Fruit fly (Drosophila melanogaster): Measurements from ENCODE around the gene ND-ACP.
A peak's percentile ranks its signal among the peaks of the same experiment; 100 is the strongest.

ND-ACP gene

dm6 chr3L:1295693-1296092, 34.1 kb upstream of the ND-ACP start, which contains the start of gene Rabex-5 (continued):
- no peak for TF ChIP-seq Ets96B (tag; optimal IDR thresholded peaks at IDR 0.05)
- peak; percentile 19 for TF ChIP-seq cyc (GFP tag; optimal IDR thresholded peaks at IDR 0.05)
- no peak for TF ChIP-seq fkh (GFP tag; optimal IDR thresholded peaks at IDR 0.05)
- no peak for TF ChIP-seq Blimp-1 (GFP tag; optimal IDR thresholded peaks at IDR 0.05)
- TF ChIP-seq CG9139 (GFP tag; optimal IDR thresholded peaks at IDR 0.05), result no peak
- no peak for TF ChIP-seq fd85E (GFP tag; optimal IDR thresholded peaks at IDR 0.05)
- TF ChIP-seq Met (GFP tag; optimal IDR thresholded peaks at IDR 0.05), result no peak
- TF ChIP-seq vri (GFP tag; optimal IDR thresholded peaks at IDR 0.05), result no peak
- no peak for TF ChIP-seq CG6276 (GFP tag; optimal IDR thresholded peaks at IDR 0.05)
- peak; percentile 35 for TF ChIP-seq Hr39 (GFP tag; optimal IDR thresholded peaks at IDR 0.05)
- no peak for TF ChIP-seq Sox15 (GFP tag; optimal IDR thresholded peaks at IDR 0.05)
- no peak for TF ChIP-seq CG3919 (GFP tag; optimal IDR thresholded peaks at IDR 0.05)
- no peak for TF ChIP-seq CG34406 (GFP tag; optimal IDR thresholded peaks at IDR 0.05)
- peak; percentile 43 for TF ChIP-seq CG6808 (GFP tag; optimal IDR thresholded peaks at IDR 0.05)
- no peak for TF ChIP-seq Hr38 (GFP tag; optimal IDR thresholded peaks at IDR 0.05)

- TF ChIP-seq esn (GFP tag; optimal IDR thresholded peaks at IDR 0.05), result peak; percentile 16
- TF ChIP-seq acj6 (GFP tag; optimal IDR thresholded peaks at IDR 0.05), result no peak
- TF ChIP-seq Eip78C (GFP tag), result no peak
- no peak for TF ChIP-seq CG6276 (GFP tag; optimal IDR thresholded peaks at IDR 0.05)
- no peak for TF ChIP-seq dac (GFP tag; optimal IDR thresholded peaks at IDR 0.05)
- no peak for TF ChIP-seq achi (GFP tag; optimal IDR thresholded peaks at IDR 0.05)
- TF ChIP-seq Hr38 (GFP tag; optimal IDR thresholded peaks at IDR 0.05), result no peak
- TF ChIP-seq Met (GFP tag; optimal IDR thresholded peaks at IDR 0.05), result no peak
- no peak for TF ChIP-seq CG11902 (GFP tag; optimal IDR thresholded peaks at IDR 0.05)
- TF ChIP-seq CG32006 (GFP tag; optimal IDR thresholded peaks at IDR 0.05), result no peak
- TF ChIP-seq Eip75B (GFP tag; optimal IDR thresholded peaks at IDR 0.05), result no peak
- no peak for TF ChIP-seq net (GFP tag; optimal IDR thresholded peaks at IDR 0.05)
- TF ChIP-seq fd59A (GFP tag; optimal IDR thresholded peaks at IDR 0.05), result no peak
- no peak for TF ChIP-seq CG11762 (GFP tag; optimal IDR thresholded peaks at IDR 0.05; ENCODE audit: insufficient read depth)
- no peak for TF ChIP-seq CG31627 (GFP tag; optimal IDR thresholded peaks at IDR 0.05)
- TF ChIP-seq dsx (GFP tag; optimal IDR thresholded peaks at IDR 0.05; ENCODE audit: poor library complexity, severe bottlenecking), result no peak
- TF ChIP-seq CG11294 (GFP tag; IDR thresholded peaks at IDR 0.05), result no peak
- no peak for TF ChIP-seq CG6792 (GFP tag; optimal IDR thresholded peaks at IDR 0.05)
- TF ChIP-seq Hr4 (GFP tag; optimal IDR thresholded peaks at IDR 0.05), result no peak
- peak; percentile 8 for TF ChIP-seq topi (GFP tag; optimal IDR thresholded peaks at IDR 0.05)
- TF ChIP-seq svp (GFP tag), result peak; percentile 90
- no peak for TF ChIP-seq Blimp-1 (GFP tag; optimal IDR thresholded peaks at IDR 0.05)
- TF ChIP-seq eg (GFP tag; IDR thresholded peaks at IDR 0.05), result peak; percentile 38; the same call in 1 of the 3 replicates
- no peak for TF ChIP-seq Eip93F (GFP tag; optimal IDR thresholded peaks at IDR 0.05)
- no peak for TF ChIP-seq pdm3 (GFP tag; optimal IDR thresholded peaks at IDR 0.05)
- TF ChIP-seq CG8319 (GFP tag; optimal IDR thresholded peaks at IDR 0.05), result no peak
- no peak for TF ChIP-seq CG7368 (GFP tag; optimal IDR thresholded peaks at IDR 0.05)
- no peak for TF ChIP-seq cyc (GFP tag; optimal IDR thresholded peaks at IDR 0.05)
- no peak for TF ChIP-seq fd85E (GFP tag; optimal IDR thresholded peaks at IDR 0.05)
- TF ChIP-seq CG8632 (GFP tag; optimal IDR thresholded peaks at IDR 0.05), result no peak
- no peak for TF ChIP-seq Ets96B (tag; optimal IDR thresholded peaks at IDR 0.05)
- no peak for TF ChIP-seq CG3919 (GFP tag; optimal IDR thresholded peaks at IDR 0.05)
- TF ChIP-seq CG3032 (tag; optimal IDR thresholded peaks at IDR 0.05), result no peak
- TF ChIP-seq CG4318 (GFP tag; optimal IDR thresholded peaks at IDR 0.05), result no peak
- no peak for TF ChIP-seq CG10669 (GFP tag; optimal IDR thresholded peaks at IDR 0.05)
- TF ChIP-seq CG1621 (tag; optimal IDR thresholded peaks at IDR 0.05), result peak; percentile 38
- TF ChIP-seq CG6163 (GFP tag; IDR thresholded peaks at IDR 0.05), result no peak
- TF ChIP-seq ss (GFP tag; optimal IDR thresholded peaks at IDR 0.05), result no peak
- peak; percentile 4 for TF ChIP-seq Sox14 (GFP tag; optimal IDR thresholded peaks at IDR 0.05)
- no peak for TF ChIP-seq CG8119 (GFP tag; IDR thresholded peaks at IDR 0.05)
- TF ChIP-seq CG10631 (GFP tag; optimal IDR thresholded peaks at IDR 0.05), result no peak
- TF ChIP-seq Ets21C (GFP tag; optimal IDR thresholded peaks at IDR 0.05), result no peak
- no peak; the same call in 1 of the 2 replicates for TF ChIP-seq CG15336 (GFP tag; IDR thresholded peaks at IDR 0.05)
- TF ChIP-seq fkh (GFP tag; optimal IDR thresholded peaks at IDR 0.05), result no peak
These were observed 31.2 kb upstream of the ND-ACP start, which contains the start of gene scf for dm6 chr3L:1298509-1298908. TSS of gene scf (plus strand) at chr3L:1298672.

All from whole organism, prepupa.